Fruit fly (Drosophila melanogaster): ENCODE data around the gene CG15545.

dm6 chr3R:30916024-30916423 is 43.9 kb upstream of the CG15545 start:
- TF ChIP-seq CG8478 (optimal IDR thresholded peaks at IDR 0.05) (no peak), CTCF (optimal IDR thresholded peaks at IDR 0.05) (no peak)
